Worm (Caenorhabditis elegans) whole organism, L4 larva: ENCODE data around the gene F07H5.13.

Experiments
- F44E2.7 ChIP-seq: fragments of 200-800 bp; sonication (Bioruptor generic); IDR thresholded peaks from 2 replicates; pipeline ENCODE4 v2.1.2; 2022; ENCODE audit warnings: missing genetic modification characterization, missing compliant biosample characterization
- Y48G9A.11 ChIP-seq: fragments of 200-800 bp; sonication (Bioruptor generic); IDR thresholded peaks from 2 replicates; pipeline ENCODE4 v1.3.6; 2022; ENCODE audit warnings: missing genetic modification reagents, missing genetic modification characterization, missing compliant biosample characterization
- Y5F2A.4 ChIP-seq: fragments of 200-800 bp; sonication (Bioruptor generic); optimal IDR thresholded peaks from 2 replicates; lab custom pipeline; 2018; ENCODE audit warnings: mild to moderate bottlenecking, missing genetic modification characterization, missing compliant biosample characterization
- Y75B8A.6 ChIP-seq: fragments of 200-800 bp; sonication (Bioruptor generic); IDR thresholded peaks from 2 replicates; pipeline ENCODE4 v1.3.6; 2022; ENCODE audit warnings: missing genetic modification reagents, missing genetic modification characterization, missing compliant biosample characterization
- ZK546.5 ChIP-seq, 2 experiments: sonication (generic microtip); optimal IDR thresholded peaks; 2 replicates each; lab custom pipeline; 2017; ENCODE audit warnings: missing biosample characterization in 2 of 2, missing genetic modification characterization in 2 of 2
- aha-1 ChIP-seq: fragments of 150-350 bp; peaks from one replicate; lab custom pipeline; 2014; ENCODE audit warnings: missing biosample characterization, missing genetic modification characterization
- ama-1 ChIP-seq: fragments of 150-350 bp; optimal IDR thresholded peaks from 2 replicates; lab custom pipeline; 2014; ENCODE audit warnings: inconsistent platforms, mixed read lengths
- attf-4 ChIP-seq: sonication (generic microtip); optimal IDR thresholded peaks from 3 replicates; lab custom pipeline; 2017; ENCODE audit warnings: missing biosample characterization, missing genetic modification characterization
- ceh-20 ChIP-seq: fragments of 200-800 bp; sonication (Bioruptor generic); IDR thresholded peaks from 2 replicates; pipeline ENCODE4 v1.3.6; 2022; ENCODE audit warnings: missing genetic modification reagents, missing genetic modification characterization, missing compliant biosample characterization
- ceh-28 ChIP-seq: fragments of 150-350 bp; optimal IDR thresholded peaks from 2 replicates; lab custom pipeline; 2014; ENCODE audit warnings: missing biosample characterization, missing genetic modification reagents, missing genetic modification characterization
- ceh-32 ChIP-seq: sonication (generic microtip); optimal IDR thresholded peaks from 2 replicates; lab custom pipeline; 2016; ENCODE audit warnings: mild to moderate bottlenecking, missing genetic modification characterization, missing compliant biosample characterization; ENCODE audit not compliant: poor library complexity
- ceh-44 ChIP-seq: fragments of 200-800 bp; sonication (Bioruptor generic); IDR thresholded peaks from 2 replicates; pipeline ENCODE4 v1.3.6; 2022; ENCODE audit warnings: missing genetic modification reagents, missing genetic modification characterization, missing compliant biosample characterization
- ceh-62 ChIP-seq: sonication (generic microtip); optimal IDR thresholded peaks from 2 replicates; lab custom pipeline; 2017; ENCODE audit warnings: missing biosample characterization, missing genetic modification characterization
- ceh-82 ChIP-seq: sonication (generic microtip); optimal IDR thresholded peaks from 2 replicates; lab custom pipeline; 2017; ENCODE audit warnings: missing biosample characterization, missing genetic modification characterization
- cey-2 ChIP-seq: sonication (generic microtip); optimal IDR thresholded peaks from 3 replicates; lab custom pipeline; 2017; ENCODE audit warnings: missing genetic modification characterization, mild to moderate bottlenecking, missing compliant biosample characterization, antibody characterized with exemption, borderline replicate concordance; ENCODE audit not compliant: insufficient read depth
- daf-19 ChIP-seq: fragments of 200-800 bp; sonication (Bioruptor generic); conservative IDR thresholded peaks from 2 replicates; pipeline ENCODE4 v1.3.6; 2022; ENCODE audit warnings: missing genetic modification characterization, missing compliant biosample characterization
- daf-8 ChIP-seq: fragments of 200-800 bp; sonication (Bioruptor generic); IDR thresholded peaks from 2 replicates; pipeline ENCODE4 v1.3.6; 2022; ENCODE audit warnings: missing genetic modification characterization, missing compliant biosample characterization
- dmd-8 ChIP-seq: fragments of 200-800 bp; sonication (Bioruptor generic); IDR thresholded peaks from 2 replicates; pipeline ENCODE4 v1.3.6; 2022; ENCODE audit warnings: missing genetic modification characterization, missing compliant biosample characterization
- duxl-1 ChIP-seq: sonication (generic microtip); optimal IDR thresholded peaks from 2 replicates; lab custom pipeline; 2016; ENCODE audit warnings: mild to moderate bottlenecking, missing genetic modification characterization, moderate library complexity, missing compliant biosample characterization; ENCODE audit not compliant: poor library complexity
- egl-27 ChIP-seq: sonication (generic microtip); optimal IDR thresholded peaks from 3 replicates; lab custom pipeline; 2017; ENCODE audit warnings: missing biosample characterization, missing genetic modification reagents, missing genetic modification characterization
- gei-8 ChIP-seq: fragments of 200-800 bp; sonication (Bioruptor generic); optimal IDR thresholded peaks from 2 replicates; lab custom pipeline; 2018; ENCODE audit warnings: mild to moderate bottlenecking, missing genetic modification characterization, missing compliant biosample characterization
- hif-1 ChIP-seq, 2 experiments: sonication (generic microtip); optimal IDR thresholded peaks; 2 replicates each; lab custom pipeline; 2016 to 2017; ENCODE audit warnings: missing compliant biosample characterization in 2 of 2, missing genetic modification characterization in 2 of 2, missing genetic modification reagents in 2 of 2, missing genotype in 2 of 2, mild to moderate bottlenecking in 1 of 2
- lin-1 ChIP-seq: fragments of 200-800 bp; sonication (Bioruptor generic); IDR thresholded peaks from 2 replicates; pipeline ENCODE4 v1.3.6; 2022; ENCODE audit warnings: missing genetic modification reagents, missing genetic modification characterization, missing compliant biosample characterization
- lin-13 ChIP-seq: fragments of 150-350 bp; optimal IDR thresholded peaks from 2 replicates; lab custom pipeline; 2014; ENCODE audit warnings: missing biosample characterization, missing genetic modification reagents, missing genetic modification characterization
- lin-15B ChIP-seq: fragments of 150-350 bp; sonication (generic microtip); optimal IDR thresholded peaks from 3 replicates; lab custom pipeline; 2014; ENCODE audit warnings: missing biosample characterization, missing genetic modification characterization
- lin-29 ChIP-seq: fragments of 200-800 bp; sonication (Bioruptor generic); IDR thresholded peaks from 2 replicates; pipeline ENCODE4 v1.3.6; 2022; ENCODE audit warnings: missing genetic modification reagents, missing genetic modification characterization, missing compliant biosample characterization
- lin-38 ChIP-seq: fragments of 200-800 bp; sonication (Bioruptor generic); IDR thresholded peaks from 2 replicates; pipeline ENCODE4 v1.3.6; 2022; ENCODE audit warnings: missing genetic modification reagents, missing genetic modification characterization, missing compliant biosample characterization
- lin-39 ChIP-seq: fragments of 150-350 bp; optimal IDR thresholded peaks from 2 replicates; lab custom pipeline; 2014; ENCODE audit warnings: missing biosample characterization, missing genetic modification reagents, missing genetic modification characterization
- mep-1 ChIP-seq: fragments of 150-350 bp; sonication (generic microtip); optimal IDR thresholded peaks from 3 replicates; lab custom pipeline; 2014; ENCODE audit warnings: missing biosample characterization, missing genetic modification characterization
- mxl-3 ChIP-seq: fragments of 200-800 bp; sonication (Bioruptor generic); optimal IDR thresholded peaks from 2 replicates; lab custom pipeline; 2018; ENCODE audit warnings: mild to moderate bottlenecking, missing genetic modification characterization, missing compliant biosample characterization
- nhr-10 ChIP-seq: fragments of 150-350 bp; optimal IDR thresholded peaks from 2 replicates; lab custom pipeline; 2014; ENCODE audit warnings: missing biosample characterization, missing genetic modification characterization
- nhr-25 ChIP-seq: sonication (generic microtip); optimal IDR thresholded peaks from 2 replicates; lab custom pipeline; 2017; ENCODE audit warnings: missing genetic modification characterization, mild to moderate bottlenecking, missing compliant biosample characterization, antibody characterized with exemption, moderate library complexity, borderline replicate concordance; ENCODE audit not compliant: insufficient read depth
- nhr-41 ChIP-seq: fragments of 200-800 bp; sonication (Bioruptor generic); IDR thresholded peaks from 2 replicates; pipeline ENCODE4 v1.3.6; 2022; ENCODE audit warnings: missing genetic modification reagents, missing genetic modification characterization, missing compliant biosample characterization
- nhr-6 ChIP-seq: fragments of 150-350 bp; optimal IDR thresholded peaks from 2 replicates; lab custom pipeline; 2014; ENCODE audit warnings: missing biosample characterization, missing genetic modification characterization
- nhr-76 ChIP-seq: fragments of 150-350 bp; optimal IDR thresholded peaks from 2 replicates; lab custom pipeline; 2014; ENCODE audit warnings: missing biosample characterization, missing genetic modification characterization
- nhr-77 ChIP-seq: fragments of 150-350 bp; optimal IDR thresholded peaks from 2 replicates; lab custom pipeline; 2014; ENCODE audit warnings: missing biosample characterization, missing genetic modification characterization
- pqm-1 ChIP-seq: sonication (generic microtip); optimal IDR thresholded peaks from 2 replicates; lab custom pipeline; 2017; ENCODE audit warnings: missing biosample characterization, missing genetic modification characterization
- saeg-2 ChIP-seq: fragments of 200-800 bp; sonication (Bioruptor generic); IDR thresholded peaks from 2 replicates; pipeline ENCODE4 v1.3.6; 2022; ENCODE audit warnings: missing genetic modification reagents, missing genetic modification characterization, missing compliant biosample characterization
- snpc-1.2 ChIP-seq: fragments of 200-800 bp; sonication (Bioruptor generic); IDR thresholded peaks from 2 replicates; pipeline ENCODE4 v1.3.6; 2022; ENCODE audit warnings: missing genetic modification reagents, missing genetic modification characterization, missing compliant biosample characterization
- spr-1 ChIP-seq: sonication (generic microtip); optimal IDR thresholded peaks from 2 replicates; lab custom pipeline; 2016; ENCODE audit warnings: mild to moderate bottlenecking, missing genetic modification characterization, missing compliant biosample characterization
- spr-3 ChIP-seq: fragments of 200-800 bp; sonication (Bioruptor generic); optimal IDR thresholded peaks from 2 replicates; lab custom pipeline; 2018; ENCODE audit warnings: mild to moderate bottlenecking, missing genetic modification characterization, missing compliant biosample characterization
- tag-97 ChIP-seq: fragments of 200-800 bp; sonication (Bioruptor generic); IDR thresholded peaks from 2 replicates; pipeline ENCODE4 v1.3.6; 2022; ENCODE audit warnings: missing genetic modification characterization, missing compliant biosample characterization
- unc-130 ChIP-seq: sonication (generic microtip); optimal IDR thresholded peaks from 2 replicates; lab custom pipeline; 2016; ENCODE audit warnings: missing genetic modification reagents, missing genetic modification characterization, missing compliant biosample characterization
- unc-39 ChIP-seq: sonication (generic microtip); optimal IDR thresholded peaks from 2 replicates; lab custom pipeline; 2017; ENCODE audit warnings: missing biosample characterization, missing genetic modification characterization
- unc-62 ChIP-seq, 3 experiments: fragments of 150-350 bp in 1 of 3; sonication (generic microtip); optimal IDR thresholded peaks in 2 of 3; peaks in 1 of 3; 1 replicate in 1 of 3; 2 replicates in 2 of 3; lab custom pipeline; 2014 to 2017; ENCODE audit warnings: missing biosample characterization in 3 of 3, missing genetic modification characterization in 3 of 3, missing genetic modification reagents in 3 of 3, missing genotype in 1 of 3
- zag-1 ChIP-seq: fragments of 150-350 bp; optimal IDR thresholded peaks from 2 replicates; lab custom pipeline; 2014; ENCODE audit warnings: missing biosample characterization, missing genetic modification characterization
- zfp-2 ChIP-seq: sonication (generic microtip); optimal IDR thresholded peaks from 2 replicates; lab custom pipeline; 2016; ENCODE audit warnings: mild to moderate bottlenecking, missing genetic modification characterization, missing compliant biosample characterization
- ztf-7 ChIP-seq: fragments of 150-350 bp; optimal IDR thresholded peaks from 2 replicates; lab custom pipeline; 2014; ENCODE audit warnings: missing biosample characterization, missing genetic modification characterization

F07H5.13 gene

ce11 chrII:8765131-8765530 lies 25.2 kb upstream of the F07H5.13 start (continued):
- TF ChIP-seq hif-1 (tag; optimal IDR thresholded peaks at IDR 0.05; lab: Kevin White, UChicago) (no peak), gei-8 (GFP tag; lab: Kevin White, UChicago) (peak; percentile 27), ceh-62 (tag; lab: Kevin White, UChicago) (no peak), Y48G9A.11 (GFP tag; lab: Robert Waterston, UW) (no peak), ceh-20 (GFP tag; lab: Robert Waterston, UW) (no peak), daf-8 (GFP tag; lab: Robert Waterston, UW) (no peak), ceh-28 (tag; lab: Kevin White, UChicago) (no peak), lin-38 (GFP tag; lab: Robert Waterston, UW) (no peak), ceh-44 (GFP tag; lab: Robert Waterston, UW) (no peak), Y75B8A.6 (GFP tag; lab: Robert Waterston, UW) (no peak), ama-1 (no peak), snpc-1.2 (GFP tag; lab: Robert Waterston, UW) (no peak), mep-1 (tag; lab: Kevin White, UChicago) (no peak), cey-2 (tag; lab: Kevin White, UChicago) (no peak), lin-39 (tag; lab: Kevin White, UChicago) (no peak), unc-62 (GFP tag; optimal IDR thresholded peaks at IDR 0.05 in 1 of 2; lab: Kevin White, UChicago) (no peak), unc-62 (tag; optimal IDR thresholded peaks at IDR 0.05; lab: Kevin White, UChicago) (no peak), zfp-2 (no peak), lin-13 (no peak), spr-3 (no peak), ZK546.5 (tag; optimal IDR thresholded peaks at IDR 0.05; lab: Kevin White, UChicago) (no peak), ztf-7 (tag; lab: Kevin White, UChicago) (no peak), egl-27 (tag; lab: Kevin White, UChicago) (no peak), duxl-1 (tag; lab: Kevin White, UChicago) (no peak), zag-1 (tag; lab: Kevin White, UChicago) (no peak), ceh-82 (no peak), pqm-1 (tag; lab: Kevin White, UChicago) (no peak), unc-39 (tag; lab: Kevin White, UChicago) (no peak), lin-15B (tag; lab: Kevin White, UChicago) (no peak), nhr-10 (no peak), attf-4 (no peak), ceh-32 (tag; lab: Kevin White, UChicago) (no peak), mxl-3 (GFP tag; lab: Kevin White, UChicago) (peak; percentile 95), F44E2.7 (GFP tag; lab: Robert Waterston, UW) (no peak), unc-130 (no peak), tag-97 (GFP tag; lab: Robert Waterston, UW) (no peak), saeg-2 (no peak), nhr-76 (tag; lab: Kevin White, UChicago) (no peak), nhr-25 (tag; lab: Kevin White, UChicago) (peak; percentile 30), spr-1 (tag; lab: Kevin White, UChicago) (no peak), daf-19 (GFP tag; lab: Robert Waterston, UW) (no peak), aha-1 (tag; lab: Kevin White, UChicago) (peak; percentile 70), lin-1 (GFP tag; lab: Robert Waterston, UW) (no peak), nhr-77 (tag; lab: Kevin White, UChicago) (no peak), Y5F2A.4 (GFP tag; lab: Kevin White, UChicago) (no peak), nhr-41 (GFP tag; lab: Robert Waterston, UW) (no peak), nhr-6 (tag; lab: Kevin White, UChicago) (no peak), dmd-8 (GFP tag; lab: Robert Waterston, UW) (no peak), lin-29 (GFP tag; lab: Robert Waterston, UW) (no peak)
- TF ChIP-seq, all 104 proteins: peak for 12
